Worm (Caenorhabditis elegans) whole organism, midembryonic: ENCODE measurements around the gene E02A10.3.

Experiments
- T22C8.4 ChIP-seq: fragments of 200-800 bp; sonication (Bioruptor generic); IDR thresholded peaks from 2 replicates; pipeline ENCODE4 v1.3.6; 2022; ENCODE audit warnings: missing genetic modification characterization, missing compliant biosample characterization
- cog-1 ChIP-seq: sonication (generic microtip); optimal IDR thresholded peaks from 2 replicates; lab custom pipeline; 2016; ENCODE audit warnings: missing genetic modification characterization, missing compliant biosample characterization
- flt-1 ChIP-seq: fragments of 200-800 bp; sonication (Bioruptor generic); IDR thresholded peaks from 2 replicates; pipeline ENCODE4 v1.3.6; 2022; ENCODE audit warnings: missing genetic modification characterization, missing compliant biosample characterization
- klf-2 ChIP-seq: fragments of 200-800 bp; sonication (Bioruptor generic); conservative IDR thresholded peaks from 2 replicates; pipeline ENCODE4 v1.3.6; 2022; ENCODE audit warnings: missing genetic modification reagents, missing genetic modification characterization, missing compliant biosample characterization
- med-1 ChIP-seq: sonication (generic microtip); optimal IDR thresholded peaks from 2 replicates; lab custom pipeline; 2017; ENCODE audit warnings: missing genetic modification characterization, mild to moderate bottlenecking, missing compliant biosample characterization, antibody characterized with exemption, missing genetic modification reagents; ENCODE audit not compliant: insufficient read depth
- ref-1 ChIP-seq: fragments of 200-800 bp; sonication (Bioruptor generic); conservative IDR thresholded peaks from 2 replicates; pipeline ENCODE4 v1.3.6; 2022; ENCODE audit warnings: missing genetic modification reagents, missing genetic modification characterization, missing compliant biosample characterization
- tab-1 ChIP-seq: fragments of 200-800 bp; sonication (Bioruptor generic); IDR thresholded peaks from 2 replicates; pipeline ENCODE4 v1.3.6; 2022; ENCODE audit warnings: missing genetic modification characterization, missing compliant biosample characterization
- ztf-23 ChIP-seq: fragments of 200-800 bp; sonication (Bioruptor generic); IDR thresholded peaks from 2 replicates; pipeline ENCODE4 v1.3.6; 2022; ENCODE audit warnings: missing genetic modification reagents, missing genetic modification characterization, missing compliant biosample characterization
- ztf-29 ChIP-seq: fragments of 200-800 bp; sonication (Bioruptor generic); IDR thresholded peaks from 2 replicates; pipeline ENCODE4 v1.3.6; 2022; ENCODE audit warnings: missing genetic modification reagents, missing genetic modification characterization, missing compliant biosample characterization

Gene E02A10.3

DNA sequence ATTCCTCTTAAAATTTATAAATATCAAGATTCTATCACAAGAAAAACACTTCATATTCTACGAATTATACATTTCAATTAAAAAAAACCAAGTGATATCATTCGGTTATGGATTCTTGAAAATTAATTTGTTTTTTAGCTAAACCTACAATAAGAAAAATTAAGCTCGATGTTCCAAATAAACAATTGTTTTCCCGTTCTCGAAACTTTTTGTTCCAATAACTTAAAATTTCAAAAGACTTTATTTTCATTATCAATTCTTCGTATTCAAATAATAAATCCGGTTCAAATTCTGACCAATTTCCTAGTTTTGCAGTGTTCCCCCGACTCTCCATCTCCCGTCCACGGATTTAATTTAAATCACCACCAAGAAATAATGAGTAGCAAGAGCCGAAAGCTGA lies at the start of gene E02A10.3:
E02A10.3 (plus strand) TSS at position 301 of the 400 bp plus-strand sequence.
- TF ChIP-seq cog-1 (tag; lab: Kevin White, UChicago) (no peak), med-1 (GFP tag; lab: Kevin White, UChicago) (no peak), ztf-29 (GFP tag; lab: Robert Waterston, UW) (no peak), T22C8.4 (GFP tag; lab: Robert Waterston, UW) (no peak), flt-1 (GFP tag; lab: Robert Waterston, UW) (no peak), tab-1 (GFP tag; lab: Robert Waterston, UW) (no peak), klf-2 (no peak), ref-1 (no peak)

DNA sequence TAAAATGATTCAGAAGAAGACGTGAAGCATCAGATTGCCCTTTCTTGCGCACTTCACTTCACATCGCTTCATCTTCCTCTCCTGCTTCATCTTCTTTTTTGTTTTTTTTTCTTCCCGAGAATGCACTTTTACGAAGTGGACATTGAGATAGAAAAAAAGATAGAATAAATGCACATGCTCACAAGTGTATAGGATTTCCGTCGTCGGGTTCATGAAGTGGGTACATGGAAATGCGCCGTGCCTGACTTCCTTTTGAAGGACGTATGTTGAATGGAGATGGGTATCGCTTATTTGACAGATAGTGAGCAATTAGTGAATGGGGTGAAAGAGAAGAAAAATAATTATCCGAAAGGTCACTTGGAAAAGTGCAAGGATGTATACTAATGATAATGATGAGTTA lies 49.3 kb upstream of the E02A10.3 start:
- no peak for TF ChIP-seq klf-2

- TF ChIP-seq ref-1 (no peak), flt-1 (GFP tag; lab: Robert Waterston, UW) (no peak), tab-1 (GFP tag; lab: Robert Waterston, UW) (no peak), ztf-29 (GFP tag; lab: Robert Waterston, UW) (no peak), T22C8.4 (GFP tag; lab: Robert Waterston, UW) (no peak), cog-1 (tag; lab: Kevin White, UChicago) (no peak), med-1 (GFP tag; lab: Kevin White, UChicago) (no peak), ztf-23 (GFP tag; lab: Robert Waterston, UW) (no peak), klf-2 (no peak)
These were observed 48.3 kb upstream of the E02A10.3 start for ce11 chrV:12531084-12531483.

- TF ChIP-seq ztf-29 (GFP tag; lab: Robert Waterston, UW) (no peak), med-1 (GFP tag; lab: Kevin White, UChicago) (no peak), ztf-23 (GFP tag; lab: Robert Waterston, UW) (no peak), T22C8.4 (GFP tag; lab: Robert Waterston, UW) (no peak), klf-2 (no peak), cog-1 (tag; lab: Kevin White, UChicago) (no peak), ref-1 (no peak), tab-1 (GFP tag; lab: Robert Waterston, UW) (no peak), flt-1 (GFP tag; lab: Robert Waterston, UW) (no peak)
These were observed 47.0 kb upstream of the E02A10.3 start for ce11 chrV:12532369-12532768.

ce11 chrV:12533635-12534150 lies 45.7 kb upstream of the E02A10.3 start:
- TF ChIP-seq ztf-29 (GFP tag; lab: Robert Waterston, UW) (no peak), klf-2 (no peak), ref-1 (no peak), tab-1 (GFP tag; lab: Robert Waterston, UW) (no peak), T22C8.4 (GFP tag; lab: Robert Waterston, UW) (no peak), cog-1 (tag; lab: Kevin White, UChicago) (no peak), ztf-23 (GFP tag; lab: Robert Waterston, UW) (no peak), med-1 (GFP tag; lab: Kevin White, UChicago) (no peak), flt-1 (GFP tag; lab: Robert Waterston, UW) (no peak)

DNA sequence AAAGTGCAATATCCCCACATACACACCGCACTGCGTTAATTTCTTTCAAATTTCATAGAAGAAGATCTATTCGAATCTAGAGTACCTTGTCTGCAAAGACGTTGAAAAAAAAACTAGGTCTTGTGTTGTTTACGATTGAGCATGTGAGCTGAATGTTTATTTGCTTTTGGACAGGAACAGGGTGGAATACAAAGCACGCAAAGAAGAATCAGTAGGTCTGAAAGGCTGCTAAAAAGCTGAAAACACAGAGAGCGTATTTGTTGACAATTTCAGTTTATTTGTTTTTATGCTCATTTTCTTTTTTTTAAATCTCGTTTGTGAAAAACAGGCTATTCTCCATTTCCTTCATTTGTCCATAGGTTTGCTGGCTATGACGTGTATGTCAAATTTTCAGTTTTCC lies 44.5 kb upstream of the E02A10.3 start:
- no peak for TF ChIP-seq flt-1 (GFP tag; lab: Robert Waterston, UW)
- no peak for TF ChIP-seq ztf-29 (GFP tag; lab: Robert Waterston, UW)
- TF ChIP-seq tab-1 (GFP tag; lab: Robert Waterston, UW), result no peak
- no peak for TF ChIP-seq klf-2
- no peak for TF ChIP-seq cog-1 (tag; lab: Kevin White, UChicago)
- TF ChIP-seq T22C8.4 (GFP tag; lab: Robert Waterston, UW), result no peak
- no peak for TF ChIP-seq ztf-23 (GFP tag; lab: Robert Waterston, UW)
- TF ChIP-seq med-1 (GFP tag; lab: Kevin White, UChicago), result no peak
- no peak for TF ChIP-seq ref-1

DNA sequence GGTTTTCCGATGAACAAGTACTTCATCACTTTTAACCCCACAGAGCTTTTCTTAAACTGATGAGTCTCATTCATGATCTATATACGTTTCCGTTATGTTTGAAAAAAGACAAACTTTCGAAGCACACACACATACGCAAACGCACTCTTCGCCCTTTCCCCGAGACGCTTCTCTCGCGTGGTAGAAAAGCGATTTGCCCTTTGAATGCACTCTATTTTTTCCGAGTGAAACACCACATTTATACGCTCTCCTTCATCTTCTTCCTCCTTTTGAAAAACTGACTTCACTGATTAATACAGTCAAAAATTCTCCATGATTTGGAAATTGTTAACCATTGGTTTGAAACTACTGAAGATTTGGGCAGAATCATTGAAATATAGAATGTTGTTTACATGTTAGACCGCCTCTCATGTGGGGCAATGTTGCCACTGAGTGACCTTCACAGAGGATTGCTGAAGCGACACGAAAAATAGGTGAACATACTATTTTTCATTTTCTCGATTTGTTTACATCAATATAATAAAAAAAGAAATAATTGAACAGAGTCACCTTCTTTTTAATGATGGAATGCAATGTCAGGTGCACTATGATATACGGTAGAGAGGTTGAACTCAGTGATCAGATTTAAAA lies 42.9 kb upstream of the E02A10.3 start:
- TF ChIP-seq ztf-29 (GFP tag; lab: Robert Waterston, UW) (no peak), T22C8.4 (GFP tag; lab: Robert Waterston, UW) (no peak), ref-1 (no peak), ztf-23 (GFP tag; lab: Robert Waterston, UW) (no peak), cog-1 (tag; lab: Kevin White, UChicago) (no peak)

ce11 chrV:12537505-12537904 lies 41.9 kb upstream of the E02A10.3 start:
- TF ChIP-seq klf-2 (no peak), med-1 (GFP tag; lab: Kevin White, UChicago) (no peak), tab-1 (GFP tag; lab: Robert Waterston, UW) (no peak), T22C8.4 (GFP tag; lab: Robert Waterston, UW) (no peak), flt-1 (GFP tag; lab: Robert Waterston, UW) (no peak), ztf-29 (GFP tag; lab: Robert Waterston, UW) (no peak), cog-1 (tag; lab: Kevin White, UChicago) (no peak), ref-1 (no peak), ztf-23 (GFP tag; lab: Robert Waterston, UW) (no peak)

- no peak for TF ChIP-seq flt-1 (GFP tag; lab: Robert Waterston, UW)
These were observed 40.2 kb upstream of the E02A10.3 start for ce11 chrV:12538984-12539852.
